Worm (Caenorhabditis elegans) whole organism, L4 larva: Measurements from ENCODE around the gene srw-127.

Experiments used
- T26A8.4 ChIP-seq: fragments of 200-800 bp; sonication (Bioruptor generic); IDR thresholded peaks from 2 replicates; pipeline ENCODE4 v1.3.6; 2022; ENCODE audit warnings: missing genetic modification characterization, missing compliant biosample characterization
- Y48G9A.11 ChIP-seq: fragments of 200-800 bp; sonication (Bioruptor generic); IDR thresholded peaks from 2 replicates; pipeline ENCODE4 v1.3.6; 2022; ENCODE audit warnings: missing genetic modification reagents, missing genetic modification characterization, missing compliant biosample characterization
- ama-1 ChIP-seq: fragments of 150-350 bp; optimal IDR thresholded peaks from 2 replicates; lab custom pipeline; 2014; ENCODE audit warnings: inconsistent platforms, mixed read lengths
- ceh-82 ChIP-seq: sonication (generic microtip); optimal IDR thresholded peaks from 2 replicates; lab custom pipeline; 2017; ENCODE audit warnings: missing biosample characterization, missing genetic modification characterization
- ces-1 ChIP-seq: fragments of 150-350 bp; sonication (generic microtip); optimal IDR thresholded peaks from 4 replicates; lab custom pipeline; 2014; ENCODE audit warnings: missing biosample characterization, missing genetic modification reagents, missing genetic modification characterization
- daf-16 ChIP-seq, 3 experiments: sonication (generic microtip); optimal IDR thresholded peaks; 2 replicates each; lab custom pipeline; 2016 to 2017; ENCODE audit warnings: missing genetic modification characterization in 3 of 3, missing genetic modification reagents in 3 of 3, mild to moderate bottlenecking in 2 of 3, missing compliant biosample characterization in 2 of 3, missing biosample characterization in 1 of 3, moderate library complexity in 1 of 3
- madf-5 ChIP-seq, 2 experiments: fragments of 200-800 bp; sonication (Bioruptor generic); IDR thresholded peaks; 2 replicates each; pipeline ENCODE4 v1.3.6; 2022; ENCODE audit warnings: missing compliant biosample characterization in 2 of 2, missing genetic modification characterization in 2 of 2
- nhr-11 ChIP-seq: fragments of 150-350 bp; optimal IDR thresholded peaks from 2 replicates; lab custom pipeline; 2014; ENCODE audit warnings: missing biosample characterization, missing genetic modification characterization
- nhr-42 ChIP-seq: fragments of 200-800 bp; sonication (Bioruptor generic); IDR thresholded peaks from 2 replicates; pipeline ENCODE4 v1.3.6; 2022; ENCODE audit warnings: missing genetic modification characterization, missing compliant biosample characterization
- skn-1 ChIP-seq: fragments of 150-350 bp; optimal IDR thresholded peaks from 2 replicates; lab custom pipeline; 2014; ENCODE audit warnings: missing biosample characterization, missing genetic modification characterization
- unc-62 ChIP-seq, 3 experiments: fragments of 150-350 bp in 1 of 3; sonication (generic microtip); optimal IDR thresholded peaks in 2 of 3; peaks in 1 of 3; 1 replicate in 1 of 3; 2 replicates in 2 of 3; lab custom pipeline; 2014 to 2017; ENCODE audit warnings: missing biosample characterization in 3 of 3, missing genetic modification characterization in 3 of 3, missing genetic modification reagents in 3 of 3, missing genotype in 1 of 3
- zfp-2 ChIP-seq: sonication (generic microtip); optimal IDR thresholded peaks from 2 replicates; lab custom pipeline; 2016; ENCODE audit warnings: mild to moderate bottlenecking, missing genetic modification characterization, missing compliant biosample characterization
- zip-2 ChIP-seq: fragments of 150-350 bp; optimal IDR thresholded peaks from 2 replicates; lab custom pipeline; 2014; ENCODE audit warnings: missing biosample characterization, missing genetic modification characterization

ce11 chrV:7053100-7053499 lies 40.4 kb downstream of the srw-127 start, which contains the start of gene txt-17:
- TF ChIP-seq nhr-11 (no peak), ceh-82 (tag; lab: Kevin White, UChicago) (no peak), daf-16 (GFP tag; optimal IDR thresholded peaks at IDR 0.05; lab: Kevin White, UChicago) (no peak), daf-16 (tag; optimal IDR thresholded peaks at IDR 0.05; lab: Kevin White, UChicago) (no peak), Y48G9A.11 (GFP tag; lab: Robert Waterston, UW) (no peak), zip-2 (tag; lab: Kevin White, UChicago) (no peak), zfp-2 (tag; lab: Kevin White, UChicago) (no peak), nhr-42 (no peak), T26A8.4 (GFP tag; lab: Robert Waterston, UW) (no peak), ces-1 (GFP tag; lab: Kevin White, UChicago) (no peak), skn-1 (no peak), unc-62 (GFP tag; optimal IDR thresholded peaks at IDR 0.05 in 1 of 2; lab: Kevin White, UChicago) (no peak), unc-62 (tag; optimal IDR thresholded peaks at IDR 0.05; lab: Kevin White, UChicago) (no peak), ama-1 (lab: Kevin White, UChicago) (no peak), madf-5 (GFP tag; IDR thresholded peaks at IDR 0.05; lab: Robert Waterston, UW) (no peak)
